Fruit fly (Drosophila melanogaster) whole organism, embryonic: ENCODE measurements around the gene Nep7.

ENCODE experiments used
- Awh ChIP-seq: fragments of 200-800 bp; sonication (Bioruptor generic); IDR thresholded peaks from 2 replicates; pipeline ENCODE4, ENCODE4 v1.3.6; 2022; ENCODE audit warnings: missing biosample characterization, missing genetic modification characterization
- Bgb ChIP-seq: fragments of 200-800 bp; sonication (Bioruptor generic); IDR thresholded peaks from 2 replicates; pipeline ENCODE4 v1.3.6; 2022; ENCODE audit warnings: missing biosample characterization, missing genetic modification characterization; ENCODE audit not compliant: partially characterized antibody
- C15 ChIP-seq: fragments of 200-800 bp; sonication (Bioruptor generic); IDR thresholded peaks from 3 replicates; pipeline ENCODE4 v1.3.6; 2022; ENCODE audit warnings: missing biosample characterization, missing genetic modification characterization
- CG10274 ChIP-seq: fragments of 200-800 bp; sonication (Bioruptor generic); optimal IDR thresholded peaks from 3 replicates; lab custom pipeline; 2017; ENCODE audit warnings: missing biosample characterization, mild to moderate bottlenecking, missing genetic modification characterization
- CG10654 ChIP-seq: fragments of 200-800 bp; sonication (Bioruptor generic); optimal IDR thresholded peaks from 2 replicates; lab custom pipeline; 2016; ENCODE audit warnings: missing biosample characterization, missing genetic modification characterization
- CG12942 ChIP-seq: fragments of 200-800 bp; sonication (Bioruptor generic); optimal IDR thresholded peaks from 3 replicates; lab custom pipeline; 2016; ENCODE audit warnings: missing biosample characterization, missing genetic modification characterization
- CG14050 ChIP-seq: fragments of 200-800 bp; sonication (Bioruptor generic); IDR thresholded peaks from 3 replicates; pipeline ENCODE4 v1.3.6; 2022; ENCODE audit warnings: missing biosample characterization, missing genetic modification characterization
- CG15011 ChIP-seq: fragments of 200-800 bp; sonication (Bioruptor generic); optimal IDR thresholded peaks from 3 replicates; lab custom pipeline; 2018; ENCODE audit warnings: missing biosample characterization, mild to moderate bottlenecking, missing genetic modification characterization
- CG15514 ChIP-seq: fragments of 200-800 bp; sonication (Bioruptor generic); optimal IDR thresholded peaks from 3 replicates; lab custom pipeline; 2017; ENCODE audit warnings: missing biosample characterization, missing genetic modification characterization, mild to moderate bottlenecking, moderate library complexity, missing genetic modification reagents
- CG2202 ChIP-seq: fragments of 200-800 bp; sonication (Bioruptor generic); optimal IDR thresholded peaks from 2 replicates; lab custom pipeline; 2018; ENCODE audit warnings: missing biosample characterization, mild to moderate bottlenecking, missing genetic modification characterization
- CG30020 ChIP-seq: fragments of 200-800 bp; optimal IDR thresholded peaks from 2 replicates; lab custom pipeline; 2019; ENCODE audit warnings: missing biosample characterization, mild to moderate bottlenecking, missing genetic modification characterization, moderate library complexity
- CG34376 ChIP-seq: fragments of 200-800 bp; sonication (Bioruptor generic); optimal IDR thresholded peaks from 2 replicates; lab custom pipeline; 2018; ENCODE audit warnings: missing biosample characterization, mild to moderate bottlenecking, missing genetic modification characterization
- CG4424 ChIP-seq: fragments of 200-800 bp; sonication (Bioruptor generic); optimal IDR thresholded peaks from 3 replicates; lab custom pipeline; 2016; ENCODE audit warnings: missing biosample characterization, missing genetic modification characterization
- CG6175 ChIP-seq: fragments of 200-800 bp; sonication (Bioruptor generic); IDR thresholded peaks from 3 replicates; pipeline ENCODE4 v1.3.6; 2022; ENCODE audit warnings: missing biosample characterization, missing genetic modification characterization
- CG6254 ChIP-seq: fragments of 200-800 bp; sonication (Bioruptor generic); optimal IDR thresholded peaks from 3 replicates; lab custom pipeline; 2017; ENCODE audit warnings: mild to moderate bottlenecking, missing biosample characterization, missing genetic modification reagents, missing genetic modification characterization
- CG6765 ChIP-seq: fragments of 200-800 bp; sonication (Bioruptor generic); optimal IDR thresholded peaks from 3 replicates; lab custom pipeline; 2017; ENCODE audit warnings: missing biosample characterization, mild to moderate bottlenecking, missing genetic modification characterization
- CG6813 ChIP-seq: fragments of 200-800 bp; sonication (Bioruptor generic); optimal IDR thresholded peaks from 2 replicates; lab custom pipeline; 2017; ENCODE audit warnings: missing biosample characterization, missing genetic modification characterization, mild to moderate bottlenecking, moderate library complexity, missing genetic modification reagents
- CG7271 ChIP-seq: fragments of 200-800 bp; sonication (Bioruptor generic); optimal IDR thresholded peaks from 2 replicates; lab custom pipeline; 2018; ENCODE audit warnings: missing biosample characterization, mild to moderate bottlenecking, missing genetic modification characterization, moderate library complexity
- CG8359 ChIP-seq: fragments of 200-800 bp; sonication (Bioruptor generic); optimal IDR thresholded peaks from 2 replicates; lab custom pipeline; 2017; ENCODE audit warnings: missing biosample characterization, mild to moderate bottlenecking, missing genetic modification characterization, borderline replicate concordance
- Camta ChIP-seq: fragments of 200-800 bp; sonication (Bioruptor generic); optimal IDR thresholded peaks from 2 replicates; lab custom pipeline; 2016; ENCODE audit warnings: missing biosample characterization, missing genetic modification characterization
- D19A ChIP-seq: fragments of 200-800 bp; optimal IDR thresholded peaks from 3 replicates; lab custom pipeline; 2019; ENCODE audit warnings: missing biosample characterization, mild to moderate bottlenecking, missing genetic modification characterization, moderate library complexity
- Elba2 ChIP-seq: fragments of 200-800 bp; sonication (Bioruptor generic); optimal IDR thresholded peaks from 3 replicates; lab custom pipeline; 2016; ENCODE audit warnings: missing biosample characterization, missing genetic modification characterization
- Ets65A ChIP-seq: fragments of 200-800 bp; sonication (Bioruptor generic); peaks from one replicate; lab custom pipeline; 2016; ENCODE audit warnings: missing biosample characterization, missing genetic modification characterization
- H15 ChIP-seq: fragments of 200-800 bp; sonication (Bioruptor generic); IDR thresholded peaks from 3 replicates; pipeline ENCODE4 v1.3.6; 2022; ENCODE audit warnings: missing biosample characterization, missing genetic modification characterization
- Kr ChIP-seq: fragments of 200-800 bp; sonication (Bioruptor generic); optimal IDR thresholded peaks from 2 replicates; lab custom pipeline; 2017; ENCODE audit warnings: missing biosample characterization, mild to moderate bottlenecking, missing genetic modification characterization
- MBD-R2 ChIP-seq: fragments of 200-800 bp; sonication (Bioruptor generic); IDR thresholded peaks from 2 replicates; pipeline ENCODE4 v1.3.6; 2022; ENCODE audit warnings: missing biosample characterization, missing genetic modification characterization
- Mad ChIP-seq: fragments of 200-800 bp; sonication (Bioruptor generic); optimal IDR thresholded peaks from 2 replicates; lab custom pipeline; 2016; ENCODE audit warnings: missing biosample characterization, missing genetic modification characterization
- Mrtf ChIP-seq: fragments of 200-800 bp; sonication (Bioruptor generic); IDR thresholded peaks from 3 replicates; pipeline ENCODE4 v1.3.6; 2022; ENCODE audit warnings: missing biosample characterization, missing genetic modification characterization
- Nf-YB ChIP-seq: fragments of 200-800 bp; sonication (Bioruptor generic); optimal IDR thresholded peaks from 3 replicates; lab custom pipeline; 2019; ENCODE audit warnings: missing biosample characterization, mild to moderate bottlenecking, missing genetic modification characterization, moderate library complexity
- Sry-δ ChIP-seq: fragments of 200-800 bp; sonication (Bioruptor generic); optimal IDR thresholded peaks from 2 replicates; lab custom pipeline; 2016; ENCODE audit warnings: missing biosample characterization, missing genetic modification characterization
- ase ChIP-seq: fragments of 200-800 bp; sonication (Bioruptor generic); IDR thresholded peaks from 3 replicates; pipeline ENCODE4 v1.3.6; 2022; ENCODE audit warnings: missing biosample characterization, missing genetic modification characterization
- bcd ChIP-seq: fragments of 200-800 bp; sonication (Bioruptor generic); optimal IDR thresholded peaks from 2 replicates; lab custom pipeline; 2017; ENCODE audit warnings: missing biosample characterization, mild to moderate bottlenecking, missing genetic modification characterization
- cato ChIP-seq: fragments of 200-800 bp; sonication (Bioruptor generic); optimal IDR thresholded peaks from 2 replicates; lab custom pipeline; 2016; ENCODE audit warnings: missing biosample characterization, missing genetic modification characterization, borderline replicate concordance
- ci ChIP-seq: fragments of 200-800 bp; sonication (Bioruptor generic); IDR thresholded peaks from 3 replicates; pipeline ENCODE4 v1.3.6; 2022; ENCODE audit warnings: missing biosample characterization, missing genetic modification characterization
- corto ChIP-seq: fragments of 200-800 bp; sonication (Bioruptor generic); optimal IDR thresholded peaks from 2 replicates; lab custom pipeline; 2016; ENCODE audit warnings: missing biosample characterization, mild to moderate bottlenecking, missing genetic modification characterization, moderate library complexity
- cwo ChIP-seq: fragments of 200-800 bp; sonication (Bioruptor generic); optimal IDR thresholded peaks from 3 replicates; lab custom pipeline; 2017; ENCODE audit warnings: missing biosample characterization, missing genetic modification characterization, mild to moderate bottlenecking, moderate library complexity, missing genetic modification reagents
- gce ChIP-seq: fragments of 200-800 bp; sonication (Bioruptor generic); IDR thresholded peaks from 3 replicates; pipeline ENCODE4 v1.3.6; 2022; ENCODE audit warnings: missing biosample characterization, missing genetic modification characterization
- inv ChIP-seq: fragments of 200-800 bp; sonication (Bioruptor generic); IDR thresholded peaks from 2 replicates; pipeline ENCODE4 v1.3.6; 2022; ENCODE audit warnings: missing biosample characterization, missing genetic modification characterization; ENCODE audit not compliant: partially characterized antibody
- jigr1 ChIP-seq: fragments of 200-800 bp; sonication (Bioruptor generic); IDR thresholded peaks from 3 replicates; pipeline ENCODE4 v1.3.6; 2022; ENCODE audit warnings: missing biosample characterization, missing genetic modification characterization
- jumu ChIP-seq: fragments of 200-800 bp; sonication (Bioruptor generic); optimal IDR thresholded peaks from 3 replicates; lab custom pipeline; 2016; ENCODE audit warnings: missing biosample characterization, missing genetic modification characterization
- kah ChIP-seq: fragments of 200-800 bp; sonication (Bioruptor generic); optimal IDR thresholded peaks from 2 replicates; lab custom pipeline; 2018; ENCODE audit warnings: missing biosample characterization, mild to moderate bottlenecking, missing genetic modification characterization
- knrl ChIP-seq: fragments of 200-800 bp; sonication (Bioruptor generic); IDR thresholded peaks from 3 replicates; pipeline ENCODE4 v1.3.6; 2022; ENCODE audit warnings: missing biosample characterization, missing genetic modification characterization; ENCODE audit not compliant: partially characterized antibody
- pzg ChIP-seq: fragments of 200-800 bp; sonication (Bioruptor generic); optimal IDR thresholded peaks from 3 replicates; lab custom pipeline; 2018; ENCODE audit warnings: missing biosample characterization, mild to moderate bottlenecking, missing genetic modification characterization, moderate library complexity
- repo ChIP-seq: fragments of 200-800 bp; sonication (Bioruptor generic); optimal IDR thresholded peaks from 2 replicates; lab custom pipeline; 2016; ENCODE audit warnings: missing biosample characterization, missing genetic modification characterization
- sc ChIP-seq, 3 experiments: fragments of >200 bp in 2 of 3; fragments of 200-800 bp in 1 of 3; sonication (Bioruptor generic) in 1 of 3; optimal IDR thresholded peaks; 2 replicates in 2 of 3; 3 replicates in 1 of 3; lab custom pipeline; 2017; ENCODE audit warnings: mild to moderate bottlenecking in 1 of 3, missing biosample characterization in 1 of 3, missing genetic modification characterization in 1 of 3, missing genetic modification reagents in 1 of 3
- scrt ChIP-seq: fragments of 200-800 bp; sonication (Bioruptor generic); optimal IDR thresholded peaks from 2 replicates; lab custom pipeline; 2018; ENCODE audit warnings: missing biosample characterization, mild to moderate bottlenecking, missing genetic modification characterization, moderate library complexity
- sna ChIP-seq: fragments of 200-800 bp; sonication (Bioruptor generic); IDR thresholded peaks from 2 replicates; pipeline ENCODE4 v1.3.6; 2022; ENCODE audit warnings: missing biosample characterization, missing genetic modification characterization; ENCODE audit not compliant: partially characterized antibody
- twi ChIP-seq: fragments of 200-800 bp; optimal IDR thresholded peaks from 2 replicates; lab custom pipeline; 2019; ENCODE audit warnings: missing biosample characterization, mild to moderate bottlenecking, missing genetic modification characterization, moderate library complexity
- vvl ChIP-seq: fragments of 200-800 bp; sonication (Bioruptor generic); IDR thresholded peaks from 2 replicates; pipeline ENCODE4 v1.3.6; 2022; ENCODE audit warnings: missing biosample characterization, missing genetic modification characterization
- zfh1 ChIP-seq: fragments of 200-800 bp; sonication (Bioruptor generic); IDR thresholded peaks from 3 replicates; pipeline ENCODE4 v1.3.6; 2022; ENCODE audit warnings: missing biosample characterization, missing genetic modification characterization

The Nep7 gene

DNA sequence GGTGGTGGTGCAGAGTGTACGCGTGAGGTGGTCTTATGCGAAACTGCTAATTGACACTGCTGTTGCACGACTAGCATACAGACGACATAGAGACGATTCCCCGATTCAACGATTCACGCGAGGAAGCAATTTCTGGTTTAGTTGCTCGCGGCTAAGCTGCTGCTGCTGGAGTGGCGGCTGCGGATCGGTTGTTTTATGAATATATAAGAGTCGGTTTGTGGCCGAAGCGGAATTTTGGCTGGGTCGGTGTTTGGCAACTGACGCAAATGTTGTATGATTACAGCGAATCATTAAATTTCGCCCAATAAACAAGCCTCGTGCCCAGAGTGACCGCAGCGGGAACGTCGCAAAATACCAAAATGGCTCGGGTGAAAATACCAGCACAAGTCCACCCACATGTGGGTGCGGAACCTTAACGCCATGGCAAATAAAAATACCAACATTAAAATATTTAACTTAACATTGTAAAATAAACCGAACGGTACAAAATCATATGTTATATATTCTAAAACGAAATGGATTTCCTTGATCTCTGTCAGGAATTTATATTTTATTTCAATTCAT is 7.0 kb upstream of the Nep7 start, which contains the start of gene mfrn (continued):
- TF ChIP-seq kah (GFP tag; lab: Kevin White, UChicago) (no peak), Nf-YB (GFP tag; lab: Kevin White, UChicago) (no peak), scrt (GFP tag; lab: Kevin White, UChicago) (no peak), knrl (GFP tag; lab: Robert Waterston, UW) (no peak), sna (GFP tag; lab: Robert Waterston, UW) (0 out of 2 replicates have a peak, but pooled peaks have one; percentile 20), CG7271 (tag; lab: Kevin White, UChicago) (no peak), Ets65A (GFP tag; lab: Kevin White, UChicago) (no peak), CG12942 (no peak), CG6813 (GFP tag; lab: Kevin White, UChicago) (no peak), zfh1 (0 out of 3 replicates have a peak, but pooled peaks have one; percentile 14), CG10274 (GFP tag; lab: Kevin White, UChicago) (no peak), ci (GFP tag; lab: Robert Waterston, UW) (no peak), D19A (tag; lab: Kevin White, UChicago) (no peak), Awh (no peak), pzg (GFP tag; lab: Kevin White, UChicago) (peak; percentile 68), CG6175 (GFP tag; lab: Robert Waterston, UW) (no peak), ase (GFP tag; lab: Robert Waterston, UW) (no peak), CG14050 (no peak), Camta (no peak), cwo (GFP tag; lab: Kevin White, UChicago) (no peak), H15 (GFP tag; lab: Robert Waterston, UW) (no peak), sc (optimal IDR thresholded peaks at IDR 0.05; lab: Kevin White, UChicago) (no peak), sc (GFP tag; optimal IDR thresholded peaks at IDR 0.05; lab: Kevin White, UChicago) (no peak), vvl (GFP tag; lab: Robert Waterston, UW) (no peak), twi (tag; lab: Kevin White, UChicago) (no peak), CG2202 (no peak), CG4424 (GFP tag; lab: Kevin White, UChicago) (no peak), CG15011 (GFP tag; lab: Kevin White, UChicago) (no peak), C15 (GFP tag; lab: Robert Waterston, UW) (no peak), CG6765 (GFP tag; lab: Kevin White, UChicago) (no peak), bcd (GFP tag; lab: Kevin White, UChicago) (no peak), repo (GFP tag; lab: Kevin White, UChicago) (no peak), jumu (GFP tag; lab: Kevin White, UChicago) (no peak), MBD-R2 (GFP tag; lab: Robert Waterston, UW) (peak; percentile 47), CG6254 (GFP tag; lab: Kevin White, UChicago) (no peak), CG34376 (GFP tag; lab: Kevin White, UChicago) (no peak), Mrtf (GFP tag; lab: Robert Waterston, UW) (no peak), inv (GFP tag; lab: Robert Waterston, UW) (peak; percentile 19; the same call in 1 of the 2 replicates), Kr (no peak), Elba2 (GFP tag; lab: Kevin White, UChicago) (no peak), gce (GFP tag; lab: Robert Waterston, UW) (no peak), Bgb (GFP tag; lab: Robert Waterston, UW) (peak; percentile 39; the same call in 1 of the 2 replicates), Sry-δ (GFP tag; lab: Kevin White, UChicago) (no peak), CG8359 (GFP tag; lab: Kevin White, UChicago) (no peak), CG10654 (GFP tag; lab: Kevin White, UChicago) (no peak), jigr1 (no peak; the same call in 2 of the 3 replicates), CG30020 (tag; lab: Kevin White, UChicago) (no peak), corto (no peak), CG15514 (no peak), cato (GFP tag; lab: Kevin White, UChicago) (no peak), Mad (no peak)
